Fruit fly (Drosophila melanogaster) whole organism, pupa: Measurements from ENCODE around the gene galla-2.

Experiments
- CG10348 ChIP-seq: fragments of 200-800 bp; sonication (Bioruptor generic); IDR thresholded peaks from 2 replicates; pipeline ENCODE4 v1.3.6; 2022; ENCODE audit warnings: missing biosample characterization, missing genetic modification characterization
- CG4496 ChIP-seq: fragments of 200-800 bp; sonication (Bioruptor generic); IDR thresholded peaks from 3 replicates; pipeline ENCODE4 v1.3.6; 2022; ENCODE audit warnings: missing biosample characterization, missing genetic modification characterization
- EcR ChIP-seq: fragments of 200-800 bp; sonication (Bioruptor generic); optimal IDR thresholded peaks from 3 replicates; lab custom pipeline; 2019; ENCODE audit warnings: missing biosample characterization, missing genetic modification characterization, mild to moderate bottlenecking, moderate library complexity, missing genetic modification reagents
- Ets98B ChIP-seq: fragments of 200-800 bp; sonication (Bioruptor generic); IDR thresholded peaks from 2 replicates; pipeline ENCODE4 v1.3.6; 2022; ENCODE audit warnings: missing biosample characterization, missing genetic modification characterization

- TF ChIP-seq CG10348 (GFP tag; lab: Robert Waterston, UW) (no peak), Ets98B (GFP tag; lab: Robert Waterston, UW) (no peak), EcR (GFP tag; lab: Kevin White, UChicago) (no peak), CG4496 (peak; percentile 8; the same call in 2 of the 3 replicates)
These were observed 30.8 kb upstream of the galla-2 start for dm6 chr3L:10851853-10852346.
